Fruit fly (Drosophila melanogaster): Measurements from ENCODE around the gene CG32573.

Gene CG32573

DNA sequence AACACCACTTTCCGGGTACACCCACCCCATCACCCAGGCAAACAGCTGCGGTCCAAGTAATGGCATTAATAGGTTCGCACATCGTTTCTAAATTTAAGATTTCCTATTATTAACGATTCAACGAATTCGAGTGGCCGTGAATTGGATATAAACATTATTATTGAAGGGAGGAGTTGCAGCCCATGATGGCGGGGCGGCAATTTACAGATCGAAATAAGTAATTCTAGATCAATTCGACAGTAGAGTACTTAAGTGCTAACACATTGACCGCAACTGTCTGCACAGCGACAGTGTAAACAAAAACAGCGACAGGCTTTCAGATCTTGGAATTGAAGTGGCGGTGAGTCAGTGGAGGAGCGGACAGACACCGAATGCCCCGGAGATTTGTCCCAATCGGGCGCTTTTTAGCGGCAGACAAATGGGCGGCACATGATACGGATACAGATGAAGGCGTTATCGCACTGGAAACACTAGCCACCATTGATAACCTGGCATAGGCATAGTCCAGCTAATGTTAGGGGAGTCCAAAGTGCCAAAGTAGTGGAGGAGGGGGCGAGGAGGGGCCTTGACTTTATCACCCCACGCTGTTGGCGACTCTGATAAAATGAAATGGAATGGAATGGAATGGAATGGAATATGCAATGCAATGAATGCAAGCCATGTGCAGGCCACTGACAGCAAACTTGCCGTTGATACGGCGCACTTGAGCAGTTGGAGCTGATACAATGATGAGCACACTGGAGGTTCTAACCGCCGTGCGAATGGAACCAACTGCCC lies 17.8 kb upstream of the CG32573 start:
- TF ChIP-seq acj6 (GFP tag; optimal IDR thresholded peaks at IDR 0.05) (no peak), Sox15 (GFP tag; optimal IDR thresholded peaks at IDR 0.05) (no peak), lz (GFP tag; optimal IDR thresholded peaks at IDR 0.05) (no peak), CG3032 (tag; optimal IDR thresholded peaks at IDR 0.05) (no peak), CG6792 (GFP tag; optimal IDR thresholded peaks at IDR 0.05) (no peak), spab (GFP tag; optimal IDR thresholded peaks at IDR 0.05) (peak; percentile 12), CG6276 (GFP tag; optimal IDR thresholded peaks at IDR 0.05) (peak; percentile 65), CG8119 (GFP tag; IDR thresholded peaks at IDR 0.05) (0 out of 3 replicates have a peak, but pooled peaks have one; percentile 27), CG6808 (GFP tag; optimal IDR thresholded peaks at IDR 0.05) (peak; percentile 70), CG15336 (GFP tag; IDR thresholded peaks at IDR 0.05) (peak; percentile 36; the same call in 1 of the 2 replicates), Ets21C (GFP tag; optimal IDR thresholded peaks at IDR 0.05) (no peak), CG34406 (GFP tag; optimal IDR thresholded peaks at IDR 0.05) (no peak), CG6163 (GFP tag; IDR thresholded peaks at IDR 0.05) (no peak), dac (GFP tag; optimal IDR thresholded peaks at IDR 0.05) (peak; percentile 48), fkh (GFP tag; optimal IDR thresholded peaks at IDR 0.05) (peak; percentile 58), net (GFP tag; optimal IDR thresholded peaks at IDR 0.05) (peak; percentile 22), eg (GFP tag; IDR thresholded peaks at IDR 0.05) (peak; percentile 25; the same call in 2 of the 3 replicates), dsx (GFP tag; optimal IDR thresholded peaks at IDR 0.05; ENCODE audit: poor library complexity, severe bottlenecking) (no peak), CG32006 (GFP tag; optimal IDR thresholded peaks at IDR 0.05) (peak; percentile 63), CG8319 (GFP tag; optimal IDR thresholded peaks at IDR 0.05) (no peak), Smox (GFP tag; optimal IDR thresholded peaks at IDR 0.05) (no peak), Hr38 (GFP tag; optimal IDR thresholded peaks at IDR 0.05) (no peak), Sox14 (GFP tag; optimal IDR thresholded peaks at IDR 0.05) (no peak), Gug (GFP tag; IDR thresholded peaks at IDR 0.05) (0 out of 2 replicates have a peak, but pooled peaks have one; percentile 28), Hr4 (GFP tag; optimal IDR thresholded peaks at IDR 0.05) (no peak), Ets96B (tag; optimal IDR thresholded peaks at IDR 0.05) (peak; percentile 19), CG3919 (GFP tag; optimal IDR thresholded peaks at IDR 0.05) (no peak), Met (GFP tag; optimal IDR thresholded peaks at IDR 0.05) (no peak), CG6854 (GFP tag; optimal IDR thresholded peaks at IDR 0.05) (no peak), Eip78C (GFP tag) (peak; percentile 64), CG8632 (GFP tag; optimal IDR thresholded peaks at IDR 0.05) (no peak), CG11762 (GFP tag; optimal IDR thresholded peaks at IDR 0.05; ENCODE audit: insufficient read depth) (no peak), esn (GFP tag; optimal IDR thresholded peaks at IDR 0.05) (no peak), OdsH (GFP tag; optimal IDR thresholded peaks at IDR 0.05) (no peak), pdm3 (GFP tag; optimal IDR thresholded peaks at IDR 0.05) (no peak), CG11294 (GFP tag; IDR thresholded peaks at IDR 0.05) (peak; percentile 15; the same call in 1 of the 2 replicates), CG7368 (GFP tag; optimal IDR thresholded peaks at IDR 0.05) (no peak), cyc (GFP tag; optimal IDR thresholded peaks at IDR 0.05) (no peak), CG31627 (GFP tag; optimal IDR thresholded peaks at IDR 0.05) (no peak), CG10669 (GFP tag; optimal IDR thresholded peaks at IDR 0.05) (no peak), fd59A (GFP tag; optimal IDR thresholded peaks at IDR 0.05) (peak; percentile 17), CG1621 (tag; optimal IDR thresholded peaks at IDR 0.05) (no peak), salr (GFP tag; optimal IDR thresholded peaks at IDR 0.05) (peak in 1 of 2 experiments; percentile 3)

Measured in whole organism, prepupa.